Fruit fly (Drosophila melanogaster): ENCODE results near the gene HP1e.

Gene HP1e

dm6 chr3R:9370413-9370812, 48.8 kb downstream of the HP1e start (continued):
- TF ChIP-seq CG7368 (GFP tag; optimal IDR thresholded peaks at IDR 0.05) (no peak), esn (GFP tag; optimal IDR thresholded peaks at IDR 0.05) (no peak), CG11902 (GFP tag; optimal IDR thresholded peaks at IDR 0.05) (no peak), Eip93F (GFP tag; optimal IDR thresholded peaks at IDR 0.05) (no peak), CG6854 (GFP tag; optimal IDR thresholded peaks at IDR 0.05) (no peak), CG16779 (tag; optimal IDR thresholded peaks at IDR 0.05) (no peak), CG1621 (tag; optimal IDR thresholded peaks at IDR 0.05) (no peak), acj6 (GFP tag; optimal IDR thresholded peaks at IDR 0.05) (no peak), CG6808 (GFP tag; optimal IDR thresholded peaks at IDR 0.05) (no peak), CG8319 (GFP tag; optimal IDR thresholded peaks at IDR 0.05) (no peak), salr (GFP tag; optimal IDR thresholded peaks at IDR 0.05) (no peak), Sox14 (GFP tag; optimal IDR thresholded peaks at IDR 0.05) (no peak), Smox (GFP tag; optimal IDR thresholded peaks at IDR 0.05) (no peak), OdsH (GFP tag; optimal IDR thresholded peaks at IDR 0.05) (no peak), Blimp-1 (GFP tag; optimal IDR thresholded peaks at IDR 0.05) (no peak), dsx (GFP tag; optimal IDR thresholded peaks at IDR 0.05; ENCODE audit: poor library complexity, severe bottlenecking) (no peak), svp (GFP tag) (no peak), CG6163 (GFP tag; IDR thresholded peaks at IDR 0.05) (no peak), topi (GFP tag; optimal IDR thresholded peaks at IDR 0.05) (peak; percentile 7), CG10669 (GFP tag; optimal IDR thresholded peaks at IDR 0.05) (no peak), CG34406 (GFP tag; optimal IDR thresholded peaks at IDR 0.05) (no peak)
